Worm (Caenorhabditis elegans) whole organism, L2 larva: ENCODE measurements around the gene R12B2.3.

Experiments
- ama-1 ChIP-seq: fragments of 150-350 bp; optimal IDR thresholded peaks from 2 replicates; lab custom pipeline; 2018; ENCODE audit warnings: inconsistent platforms
- ceh-82 ChIP-seq: fragments of 150-350 bp; optimal IDR thresholded peaks from 2 replicates; lab custom pipeline; 2014; ENCODE audit warnings: missing biosample characterization, missing genetic modification characterization
- dmd-4 ChIP-seq: sonication (generic microtip); optimal IDR thresholded peaks from 2 replicates; lab custom pipeline; 2017; ENCODE audit warnings: missing biosample characterization, missing genetic modification characterization
- fos-1 ChIP-seq: fragments of 150-350 bp; optimal IDR thresholded peaks from 2 replicates; lab custom pipeline; 2014; ENCODE audit warnings: missing biosample characterization, missing genetic modification characterization
- lin-39 ChIP-seq: fragments of 150-350 bp; optimal IDR thresholded peaks from 2 replicates; lab custom pipeline; 2014; ENCODE audit warnings: missing biosample characterization, missing genetic modification reagents, missing genetic modification characterization
- nhr-11 ChIP-seq: fragments of 150-350 bp; optimal IDR thresholded peaks from 2 replicates; lab custom pipeline; 2014; ENCODE audit warnings: missing biosample characterization, missing genetic modification characterization
- nhr-12 ChIP-seq: fragments of 150-350 bp; optimal IDR thresholded peaks from 2 replicates; lab custom pipeline; 2014; ENCODE audit warnings: missing biosample characterization, missing genetic modification characterization
- nhr-25 ChIP-seq: fragments of 150-350 bp; sonication (generic microtip); optimal IDR thresholded peaks from 3 replicates; lab custom pipeline; 2014; ENCODE audit warnings: missing biosample characterization, missing genetic modification characterization
- nhr-77 ChIP-seq: fragments of 150-350 bp; optimal IDR thresholded peaks from 2 replicates; lab custom pipeline; 2014; ENCODE audit warnings: missing biosample characterization, missing genetic modification characterization
- sma-9 ChIP-seq, 2 experiments: fragments of 150-350 bp in 1 of 2; sonication (generic microtip) in 1 of 2; optimal IDR thresholded peaks; 2 replicates each; lab custom pipeline; 2014 to 2016; ENCODE audit warnings: missing genetic modification characterization in 2 of 2, mild to moderate bottlenecking in 1 of 2, missing biosample characterization in 1 of 2, missing compliant biosample characterization in 1 of 2, missing genetic modification reagents in 1 of 2, moderate library complexity in 1 of 2
- unc-62 ChIP-seq: fragments of 150-350 bp; optimal IDR thresholded peaks from 2 replicates; lab custom pipeline; 2014; ENCODE audit warnings: missing biosample characterization, missing genetic modification reagents, missing genetic modification characterization
- zag-1 ChIP-seq: fragments of 150-350 bp; optimal IDR thresholded peaks from 2 replicates; lab custom pipeline; 2014; ENCODE audit warnings: missing biosample characterization, missing genetic modification characterization
- ztf-11 ChIP-seq: sonication (generic microtip); optimal IDR thresholded peaks from 2 replicates; lab custom pipeline; 2017; ENCODE audit warnings: missing biosample characterization, missing genetic modification characterization

ce11 chrIII:5842920-5843319, 37.5 kb downstream of the R12B2.3 start:
- no peak for TF ChIP-seq ceh-82
- TF ChIP-seq ama-1 (lab: Kevin White, UChicago): no peak
- TF ChIP-seq zag-1 (tag; lab: Kevin White, UChicago): no peak
- TF ChIP-seq nhr-25 (tag; lab: Kevin White, UChicago): no peak
- no peak for TF ChIP-seq sma-9 (GFP tag; optimal IDR thresholded peaks at IDR 0.05; lab: Kevin White, UChicago)
- TF ChIP-seq sma-9 (tag; optimal IDR thresholded peaks at IDR 0.05; lab: Kevin White, UChicago): no peak
- no peak for TF ChIP-seq lin-39 (tag; lab: Kevin White, UChicago)
- no peak for TF ChIP-seq nhr-12 (tag; lab: Kevin White, UChicago)
- TF ChIP-seq unc-62: no peak
- no peak for TF ChIP-seq fos-1 (tag; lab: Kevin White, UChicago)
- TF ChIP-seq dmd-4 (tag; lab: Kevin White, UChicago): no peak
- TF ChIP-seq nhr-77 (tag; lab: Kevin White, UChicago): no peak
- no peak for TF ChIP-seq ztf-11
- TF ChIP-seq nhr-11 (tag; lab: Kevin White, UChicago): no peak
